Worm (Caenorhabditis elegans) whole organism, mixed stage, embryonic: ENCODE results near the gene ccdc-47.

Experiments used
- lin-13 ChIP-seq: fragments of 150-350 bp; optimal IDR thresholded peaks from 2 replicates; lab custom pipeline; 2014; ENCODE audit warnings: missing biosample characterization, missing genetic modification characterization
- tbx-8 ChIP-seq: fragments of 200-800 bp; sonication (Bioruptor generic); optimal IDR thresholded peaks from 2 replicates; lab custom pipeline; 2018; ENCODE audit warnings: mild to moderate bottlenecking, missing genetic modification characterization, moderate library complexity, missing compliant biosample characterization

DNA sequence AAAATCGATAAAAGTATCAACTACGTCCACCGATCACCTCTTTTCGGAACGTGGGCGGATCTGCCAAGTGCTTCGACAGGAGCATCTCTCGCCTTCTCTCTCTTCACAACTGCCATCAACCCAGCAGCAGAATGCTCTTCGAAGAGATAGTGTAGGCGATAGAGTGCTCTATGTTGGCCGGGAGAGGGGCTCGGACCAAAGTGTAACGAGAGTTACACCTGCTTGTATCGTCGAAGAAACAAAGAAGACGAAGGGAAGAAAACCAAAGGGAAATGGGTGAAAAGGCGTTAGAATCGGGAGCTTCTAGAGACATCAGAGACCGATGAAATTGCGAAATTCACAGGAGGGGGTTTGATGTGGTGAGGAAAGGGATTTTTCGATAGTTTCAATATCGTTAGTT, 1.9 kb upstream of the ccdc-47 start:
- no peak for TF ChIP-seq lin-13 (tag; lab: Kevin White, UChicago)
- TF ChIP-seq tbx-8 (GFP tag; lab: Kevin White, UChicago), result no peak
